Fruit fly (Drosophila melanogaster) whole organism, embryonic: ENCODE measurements around the gene sp3.
A peak's percentile ranks its signal among the peaks of the same experiment; 100 is the strongest.

ENCODE experiments used
- CG10267 ChIP-seq: fragments of 200-800 bp; sonication (Bioruptor generic); optimal IDR thresholded peaks from 2 replicates; lab custom pipeline; 2018; ENCODE audit warnings: missing biosample characterization, mild to moderate bottlenecking, missing genetic modification characterization, moderate library complexity
- CG10274 ChIP-seq: fragments of 200-800 bp; sonication (Bioruptor generic); optimal IDR thresholded peaks from 3 replicates; lab custom pipeline; 2017; ENCODE audit warnings: missing biosample characterization, mild to moderate bottlenecking, missing genetic modification characterization
- CG11085 ChIP-seq: fragments of 200-800 bp; sonication (Bioruptor generic); IDR thresholded peaks from 2 replicates; pipeline ENCODE4 v1.3.6; 2022; ENCODE audit warnings: missing biosample characterization, missing genetic modification characterization
- CG11695 ChIP-seq: fragments of 200-800 bp; sonication (Bioruptor generic); IDR thresholded peaks from 3 replicates; pipeline ENCODE4 v1.3.6; 2022; ENCODE audit warnings: missing biosample characterization, missing genetic modification characterization
- CG12769 ChIP-seq: fragments of 200-800 bp; sonication (Bioruptor generic); optimal IDR thresholded peaks from 2 replicates; lab custom pipeline; 2019; ENCODE audit warnings: missing biosample characterization, mild to moderate bottlenecking, missing genetic modification characterization, moderate library complexity
- CG13287 ChIP-seq: fragments of 200-800 bp; sonication (Bioruptor generic); IDR thresholded peaks from 2 replicates; pipeline ENCODE4 v1.3.6; 2022; ENCODE audit warnings: missing biosample characterization, missing genetic modification characterization; ENCODE audit not compliant: partially characterized antibody
- CG13424 ChIP-seq: fragments of 200-800 bp; sonication (Bioruptor generic); optimal IDR thresholded peaks from 2 replicates; lab custom pipeline; 2019; ENCODE audit warnings: missing biosample characterization, mild to moderate bottlenecking, missing genetic modification characterization, moderate library complexity
- CG13775 ChIP-seq: fragments of 200-800 bp; sonication (Bioruptor generic); optimal IDR thresholded peaks from 3 replicates; lab custom pipeline; 2017; ENCODE audit warnings: missing biosample characterization, mild to moderate bottlenecking, missing genetic modification characterization
- CG14050 ChIP-seq: fragments of 200-800 bp; sonication (Bioruptor generic); IDR thresholded peaks from 3 replicates; pipeline ENCODE4 v1.3.6; 2022; ENCODE audit warnings: missing biosample characterization, missing genetic modification characterization
- CG17186 ChIP-seq: fragments of 200-800 bp; sonication (Bioruptor generic); optimal IDR thresholded peaks from 3 replicates; lab custom pipeline; 2017; ENCODE audit warnings: missing biosample characterization, missing genetic modification reagents, missing genetic modification characterization
- CG2120 ChIP-seq: fragments of 200-800 bp; sonication (Bioruptor generic); optimal IDR thresholded peaks from 3 replicates; lab custom pipeline; 2016; ENCODE audit warnings: missing biosample characterization, missing genetic modification characterization
- CG2889 ChIP-seq: fragments of 200-800 bp; sonication (Bioruptor generic); IDR thresholded peaks from 3 replicates; pipeline ENCODE4 v1.3.6; 2022; ENCODE audit warnings: missing biosample characterization, missing genetic modification characterization
- CG3407 ChIP-seq: fragments of 200-800 bp; sonication (Bioruptor generic); optimal IDR thresholded peaks from 2 replicates; lab custom pipeline; 2018; ENCODE audit warnings: missing biosample characterization, mild to moderate bottlenecking, missing genetic modification characterization
- CG6175 ChIP-seq: fragments of 200-800 bp; sonication (Bioruptor generic); IDR thresholded peaks from 3 replicates; pipeline ENCODE4 v1.3.6; 2022; ENCODE audit warnings: missing biosample characterization, missing genetic modification characterization
- CG6813 ChIP-seq: fragments of 200-800 bp; sonication (Bioruptor generic); optimal IDR thresholded peaks from 2 replicates; lab custom pipeline; 2017; ENCODE audit warnings: missing biosample characterization, missing genetic modification characterization, mild to moderate bottlenecking, moderate library complexity, missing genetic modification reagents
- CG7556 ChIP-seq: fragments of 200-800 bp; sonication (Bioruptor generic); optimal IDR thresholded peaks from 2 replicates; lab custom pipeline; 2017; ENCODE audit warnings: missing biosample characterization, mild to moderate bottlenecking, missing genetic modification characterization
- CG7786 ChIP-seq: fragments of 200-800 bp; sonication (Bioruptor generic); optimal IDR thresholded peaks from 2 replicates; lab custom pipeline; 2016; ENCODE audit warnings: missing biosample characterization, missing genetic modification characterization
- CG8478 ChIP-seq: fragments of >200 bp; optimal IDR thresholded peaks from 2 replicates; lab custom pipeline; 2018
- CG8924 ChIP-seq: fragments of 200-800 bp; optimal IDR thresholded peaks from 3 replicates; lab custom pipeline; 2019; ENCODE audit warnings: missing biosample characterization, mild to moderate bottlenecking, missing genetic modification characterization, moderate library complexity
- CkIIα-i1 ChIP-seq: fragments of 200-800 bp; sonication (Bioruptor generic); IDR thresholded peaks from 2 replicates; pipeline ENCODE4 v1.3.6; 2022; ENCODE audit warnings: missing biosample characterization, missing genetic modification characterization
- Dad ChIP-seq: fragments of 200-800 bp; sonication (Bioruptor generic); optimal IDR thresholded peaks from 3 replicates; lab custom pipeline; 2016; ENCODE audit warnings: missing biosample characterization, missing genetic modification characterization
- Deaf1 ChIP-seq: fragments of 200-800 bp; optimal IDR thresholded peaks from 3 replicates; lab custom pipeline; 2019; ENCODE audit warnings: missing biosample characterization, mild to moderate bottlenecking, missing genetic modification characterization, moderate library complexity
- HLH3B ChIP-seq: fragments of 200-800 bp; sonication (Bioruptor generic); IDR thresholded peaks from 2 replicates; pipeline ENCODE4 v1.3.6; 2022; ENCODE audit warnings: missing biosample characterization, missing genetic modification characterization
- Hey ChIP-seq: fragments of 200-800 bp; sonication (Bioruptor generic); optimal IDR thresholded peaks from 3 replicates; lab custom pipeline; 2018; ENCODE audit warnings: missing biosample characterization, mild to moderate bottlenecking, missing genetic modification characterization
- Neu2 ChIP-seq: fragments of 200-800 bp; sonication (Bioruptor generic); optimal IDR thresholded peaks from 3 replicates; lab custom pipeline; 2016; ENCODE audit warnings: missing biosample characterization, missing genetic modification characterization, borderline replicate concordance
- Scr ChIP-seq: fragments of 200-800 bp; sonication (Bioruptor generic); IDR thresholded peaks from 2 replicates; pipeline ENCODE4 v1.3.6; 2022; ENCODE audit warnings: missing biosample characterization, missing genetic modification characterization; ENCODE audit not compliant: partially characterized antibody
- Six4 ChIP-seq: fragments of 200-800 bp; sonication (Bioruptor generic); optimal IDR thresholded peaks from 2 replicates; lab custom pipeline; 2016; ENCODE audit warnings: missing biosample characterization, missing genetic modification characterization
- Usf ChIP-seq: fragments of 200-800 bp; sonication (Bioruptor generic); optimal IDR thresholded peaks from 2 replicates; lab custom pipeline; 2017; ENCODE audit warnings: missing genotype, missing biosample characterization, missing genetic modification characterization
- bcd ChIP-seq: fragments of 200-800 bp; sonication (Bioruptor generic); optimal IDR thresholded peaks from 2 replicates; lab custom pipeline; 2017; ENCODE audit warnings: missing biosample characterization, mild to moderate bottlenecking, missing genetic modification characterization
- caup ChIP-seq: fragments of 200-800 bp; sonication (Bioruptor generic); optimal IDR thresholded peaks from 3 replicates; lab custom pipeline; 2017; ENCODE audit warnings: missing biosample characterization, mild to moderate bottlenecking, missing genetic modification characterization, moderate library complexity; ENCODE audit not compliant: severe bottlenecking
- danr ChIP-seq: fragments of 200-800 bp; sonication (Bioruptor generic); IDR thresholded peaks from 2 replicates; pipeline ENCODE4 v1.3.6; 2022; ENCODE audit warnings: missing biosample characterization, missing genetic modification characterization
- dmrt99B ChIP-seq: fragments of 200-800 bp; sonication (Bioruptor generic); optimal IDR thresholded peaks from 2 replicates; lab custom pipeline; 2018; ENCODE audit warnings: missing biosample characterization, mild to moderate bottlenecking, missing genetic modification characterization, moderate library complexity
- dpn ChIP-seq, 2 experiments: fragments of 200-800 bp; sonication (Bioruptor generic); optimal IDR thresholded peaks; 3 replicates each; lab custom pipeline; 2016; ENCODE audit warnings: missing biosample characterization in 2 of 2, missing genetic modification characterization in 2 of 2
- dysf ChIP-seq: fragments of 200-800 bp; sonication (Bioruptor generic); IDR thresholded peaks from 3 replicates; pipeline ENCODE4 v1.3.6; 2022; ENCODE audit warnings: missing biosample characterization, missing genetic modification characterization
- fd96Cb ChIP-seq: fragments of 200-800 bp; sonication (Bioruptor generic); optimal IDR thresholded peaks from 2 replicates; lab custom pipeline; 2018; ENCODE audit warnings: missing biosample characterization, mild to moderate bottlenecking, missing genetic modification characterization, moderate library complexity
- fru ChIP-seq: fragments of >200 bp; optimal IDR thresholded peaks from 2 replicates; lab custom pipeline; 2017
- ftz-f1 ChIP-seq: fragments of 200-800 bp; sonication (Bioruptor generic); optimal IDR thresholded peaks from 2 replicates; lab custom pipeline; 2016; ENCODE audit warnings: missing biosample characterization, missing genetic modification characterization
- hkb ChIP-seq, 2 experiments: fragments of 200-800 bp in 1 of 2; fragments of >200 bp in 1 of 2; sonication (Bioruptor generic) in 1 of 2; IDR thresholded peaks in 1 of 2; optimal IDR thresholded peaks in 1 of 2; 2 replicates each; pipeline versions ENCODE4 v1.3.6 to Lab custom; 2017 to 2022; ENCODE audit warnings: missing biosample characterization in 1 of 2, missing genetic modification characterization in 1 of 2
- ind ChIP-seq: fragments of 200-800 bp; sonication (Bioruptor generic); optimal IDR thresholded peaks from 3 replicates; lab custom pipeline; 2016; ENCODE audit warnings: missing biosample characterization, missing genetic modification characterization
- insv ChIP-seq, 2 experiments: fragments of 200-800 bp; sonication (Bioruptor generic); optimal IDR thresholded peaks; 3 replicates each; lab custom pipeline; 2016 to 2018; ENCODE audit warnings: missing biosample characterization in 2 of 2, missing genetic modification characterization in 2 of 2
- ken ChIP-seq: fragments of 200-800 bp; sonication (Bioruptor generic); IDR thresholded peaks from 3 replicates; pipeline ENCODE4 v1.3.6; 2022; ENCODE audit warnings: missing biosample characterization, missing genetic modification characterization
- knrl ChIP-seq: fragments of 200-800 bp; sonication (Bioruptor generic); IDR thresholded peaks from 3 replicates; pipeline ENCODE4 v1.3.6; 2022; ENCODE audit warnings: missing biosample characterization, missing genetic modification characterization; ENCODE audit not compliant: partially characterized antibody
- maf-S ChIP-seq: fragments of 200-800 bp; sonication (Bioruptor generic); optimal IDR thresholded peaks from 2 replicates; lab custom pipeline; 2016; ENCODE audit warnings: missing biosample characterization, missing genetic modification characterization
- mirr ChIP-seq: fragments of 200-800 bp; sonication (Bioruptor generic); optimal IDR thresholded peaks from 3 replicates; lab custom pipeline; 2018; ENCODE audit warnings: missing biosample characterization, mild to moderate bottlenecking, missing genetic modification characterization
- sc ChIP-seq, 3 experiments: fragments of >200 bp in 2 of 3; fragments of 200-800 bp in 1 of 3; sonication (Bioruptor generic) in 1 of 3; optimal IDR thresholded peaks; 2 replicates in 2 of 3; 3 replicates in 1 of 3; lab custom pipeline; 2017; ENCODE audit warnings: mild to moderate bottlenecking in 1 of 3, missing biosample characterization in 1 of 3, missing genetic modification characterization in 1 of 3, missing genetic modification reagents in 1 of 3
- scrt ChIP-seq: fragments of 200-800 bp; sonication (Bioruptor generic); optimal IDR thresholded peaks from 2 replicates; lab custom pipeline; 2018; ENCODE audit warnings: missing biosample characterization, mild to moderate bottlenecking, missing genetic modification characterization, moderate library complexity
- tgo ChIP-seq: fragments of 200-800 bp; sonication (Bioruptor generic); IDR thresholded peaks from 3 replicates; pipeline ENCODE4 v1.3.6; 2022; ENCODE audit warnings: missing biosample characterization, missing genetic modification characterization
- tll ChIP-seq, 2 experiments: fragments of 200-800 bp in 1 of 2; fragments of >200 bp in 1 of 2; sonication (Bioruptor generic) in 1 of 2; optimal IDR thresholded peaks; 2 replicates each; lab custom pipeline; 2017 to 2019; ENCODE audit warnings: missing biosample characterization in 2 of 2, missing genetic modification characterization in 2 of 2, mild to moderate bottlenecking in 1 of 2, moderate library complexity in 1 of 2

The sp3 gene

DNA sequence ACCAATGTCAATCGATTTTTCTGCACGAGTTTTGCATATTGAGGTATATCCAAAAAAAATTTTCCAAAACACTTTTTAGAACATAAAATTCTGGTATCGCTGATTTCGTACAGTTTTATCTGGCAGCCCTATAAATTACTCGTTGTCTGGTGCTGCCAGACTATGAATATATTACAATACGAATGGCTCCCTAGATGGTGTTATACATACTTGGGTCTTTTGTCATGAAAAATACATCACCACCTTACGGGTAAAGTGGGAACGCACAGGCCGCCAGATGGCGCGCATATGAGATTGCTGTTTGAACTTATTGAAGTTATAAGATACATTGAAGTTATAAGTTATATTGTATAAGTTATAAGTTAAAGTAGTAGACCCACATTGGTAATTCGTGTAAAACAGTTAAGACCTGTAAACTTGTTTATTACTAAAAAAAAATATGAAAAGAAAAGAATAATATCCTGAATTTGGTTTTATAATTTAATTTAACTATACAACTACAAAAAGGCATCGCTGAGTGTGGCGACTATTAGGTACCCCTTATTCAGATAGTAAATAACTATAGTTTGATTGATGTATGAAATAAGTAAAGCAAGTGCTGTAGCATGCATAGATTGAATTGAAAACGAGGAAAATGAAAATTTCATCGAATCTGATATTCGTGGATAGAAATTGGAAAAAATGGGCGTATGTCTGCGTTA, 32.9 kb upstream of the sp3 start (continued):
- TF ChIP-seq CG13424 (tag; lab: Kevin White, UChicago) (peak; percentile 46), mirr (GFP tag; lab: Kevin White, UChicago) (no peak), fru (lab: Kevin White, UChicago) (no peak), Neu2 (GFP tag; lab: Kevin White, UChicago) (no peak), CG6813 (no peak), Usf (GFP tag; lab: Kevin White, UChicago) (peak; percentile 15), tll (GFP tag; optimal IDR thresholded peaks at IDR 0.05; lab: Kevin White, UChicago) (peak in 1 of 2 experiments; percentile 27), Deaf1 (tag; lab: Kevin White, UChicago) (no peak), CG10267 (peak; percentile 76), sc (optimal IDR thresholded peaks at IDR 0.05; lab: Kevin White, UChicago) (no peak), sc (GFP tag; optimal IDR thresholded peaks at IDR 0.05; lab: Kevin White, UChicago) (peak; percentile 3), CG8924 (tag; lab: Kevin White, UChicago) (no peak), CG2889 (GFP tag; lab: Robert Waterston, UW) (no peak), HLH3B (GFP tag; lab: Robert Waterston, UW) (peak; percentile 66), bcd (GFP tag; lab: Kevin White, UChicago) (peak; percentile 60), danr (GFP tag; lab: Robert Waterston, UW) (no peak), insv (GFP tag; optimal IDR thresholded peaks at IDR 0.05; lab: Kevin White, UChicago) (peak in 1 of 2 experiments; percentile 45), ken (peak; percentile 61), Hey (tag; lab: Kevin White, UChicago) (no peak), fd96Cb (peak; percentile 33), CG11695 (no peak), CkIIα-i1 (GFP tag; lab: Robert Waterston, UW) (no peak), ind (GFP tag; lab: Kevin White, UChicago) (peak; percentile 60), CG17186 (GFP tag; lab: Kevin White, UChicago) (no peak), CG11085 (GFP tag; lab: Robert Waterston, UW) (peak; percentile 78), dysf (peak; percentile 78), CG8478 (lab: Kevin White, UChicago) (peak; percentile 32), CG2120 (GFP tag; lab: Kevin White, UChicago) (peak; percentile 58), scrt (no peak), dmrt99B (no peak), CG10274 (GFP tag; lab: Kevin White, UChicago) (no peak), CG6175 (GFP tag; lab: Robert Waterston, UW) (0 out of 3 replicates have a peak, but pooled peaks have one; percentile 22), CG13775 (GFP tag; lab: Kevin White, UChicago) (no peak), caup (GFP tag; lab: Kevin White, UChicago) (peak; percentile 53), maf-S (GFP tag; lab: Kevin White, UChicago) (peak; percentile 53), CG12769 (tag; lab: Kevin White, UChicago) (peak; percentile 55), tgo (GFP tag; lab: Robert Waterston, UW) (peak; percentile 73), CG14050 (GFP tag; lab: Robert Waterston, UW) (peak; percentile 51), CG7786 (GFP tag; lab: Kevin White, UChicago) (peak; percentile 14), knrl (peak; percentile 48; the same call in 1 of the 3 replicates), Scr (GFP tag; lab: Robert Waterston, UW) (peak; percentile 52), dpn (GFP tag; optimal IDR thresholded peaks at IDR 0.05; lab: Kevin White, UChicago) (peak; percentile 72 to 73), ftz-f1 (GFP tag; lab: Kevin White, UChicago) (no peak), Dad (GFP tag; lab: Kevin White, UChicago) (peak; percentile 29), hkb (optimal IDR thresholded peaks at IDR 0.05; lab: Kevin White, UChicago) (peak; percentile 56), hkb (GFP tag; IDR thresholded peaks at IDR 0.05; lab: Robert Waterston, UW) (peak; percentile 64), Six4 (GFP tag; lab: Kevin White, UChicago) (peak; percentile 25), CG13287 (GFP tag; lab: Robert Waterston, UW) (peak; percentile 78), CG3407 (GFP tag; lab: Kevin White, UChicago) (peak; percentile 18), CG7556 (GFP tag; lab: Kevin White, UChicago) (no peak)
